Worm (Caenorhabditis elegans) whole organism, L1 larva: ENCODE measurements around the gene fmi-1.

Source experiments
- dpl-1 ChIP-seq, 3 experiments: fragments of 150-350 bp in 2 of 3; sonication (generic microtip) in 1 of 3; optimal IDR thresholded peaks; 2 replicates each; lab custom pipeline; 2014 to 2017; ENCODE audit warnings: missing biosample characterization in 3 of 3, missing genetic modification characterization in 3 of 3, missing genetic modification reagents in 3 of 3
- fkh-10 ChIP-seq: sonication (generic microtip); optimal IDR thresholded peaks from 2 replicates; lab custom pipeline; 2017; ENCODE audit warnings: missing biosample characterization, missing genetic modification reagents, missing genetic modification characterization
- hlh-17 ChIP-seq: fragments of 200-800 bp; sonication (Bioruptor generic); optimal IDR thresholded peaks from 2 replicates; lab custom pipeline; 2018; ENCODE audit warnings: missing genetic modification characterization, mild to moderate bottlenecking, missing compliant biosample characterization, moderate library complexity, borderline replicate concordance
- jun-1 ChIP-seq: fragments of 150-350 bp; optimal IDR thresholded peaks from 2 replicates; lab custom pipeline; 2014; ENCODE audit warnings: missing biosample characterization, missing genetic modification reagents, missing genetic modification characterization
- snpc-4 ChIP-seq: fragments of 150-350 bp; optimal IDR thresholded peaks from 2 replicates; lab custom pipeline; 2014; ENCODE audit warnings: missing biosample characterization, missing genetic modification characterization

- TF ChIP-seq snpc-4 (tag; lab: Kevin White, UChicago) (no peak), hlh-17 (GFP tag; lab: Kevin White, UChicago) (no peak), dpl-1 (GFP tag; optimal IDR thresholded peaks at IDR 0.05; lab: Kevin White, UChicago) (no peak), fkh-10 (GFP tag; lab: Kevin White, UChicago) (no peak), jun-1 (tag; lab: Kevin White, UChicago) (no peak)
Measured at ce11 chrV:13011904-13012303, 7.0 kb upstream of the fmi-1 start.
